Fruit fly (Drosophila melanogaster) whole organism, embryonic: ENCODE results near the gene CG17270.

Experiments
- B-H2 ChIP-seq: fragments of 200-800 bp; sonication (Bioruptor generic); optimal IDR thresholded peaks from 2 replicates; lab custom pipeline; 2018; ENCODE audit warnings: missing biosample characterization, mild to moderate bottlenecking, missing genetic modification characterization
- CG10209 ChIP-seq: fragments of 200-800 bp; sonication (Bioruptor generic); optimal IDR thresholded peaks from 3 replicates; lab custom pipeline; 2017; ENCODE audit warnings: missing biosample characterization, mild to moderate bottlenecking, missing genetic modification characterization, missing genetic modification reagents
- CG11456 ChIP-seq: fragments of 200-800 bp; sonication (Bioruptor generic); IDR thresholded peaks from 3 replicates; pipeline ENCODE4 v1.3.6; 2022; ENCODE audit warnings: missing biosample characterization, missing genetic modification characterization
- CG13424 ChIP-seq: fragments of 200-800 bp; sonication (Bioruptor generic); optimal IDR thresholded peaks from 2 replicates; lab custom pipeline; 2019; ENCODE audit warnings: missing biosample characterization, mild to moderate bottlenecking, missing genetic modification characterization, moderate library complexity
- CG13775 ChIP-seq: fragments of 200-800 bp; sonication (Bioruptor generic); optimal IDR thresholded peaks from 3 replicates; lab custom pipeline; 2017; ENCODE audit warnings: missing biosample characterization, mild to moderate bottlenecking, missing genetic modification characterization
- CG15696 ChIP-seq: fragments of 200-800 bp; sonication (Bioruptor generic); optimal IDR thresholded peaks from 2 replicates; lab custom pipeline; 2019; ENCODE audit warnings: missing biosample characterization, mild to moderate bottlenecking, missing genetic modification characterization, moderate library complexity
- CG17802 ChIP-seq: fragments of 200-800 bp; sonication (Bioruptor generic); optimal IDR thresholded peaks from 2 replicates; lab custom pipeline; 2018; ENCODE audit warnings: missing biosample characterization, mild to moderate bottlenecking, missing genetic modification characterization, moderate library complexity
- CG17829 ChIP-seq: fragments of 200-800 bp; optimal IDR thresholded peaks from 2 replicates; lab custom pipeline; 2019; ENCODE audit warnings: missing biosample characterization, mild to moderate bottlenecking, missing genetic modification characterization, moderate library complexity
- CG18619 ChIP-seq: fragments of 200-800 bp; sonication (Bioruptor generic); optimal IDR thresholded peaks from 3 replicates; lab custom pipeline; 2017; ENCODE audit warnings: missing biosample characterization, mild to moderate bottlenecking, missing genetic modification characterization
- CG30403 ChIP-seq: fragments of 200-800 bp; sonication (Bioruptor generic); optimal IDR thresholded peaks from 3 replicates; lab custom pipeline; 2016; ENCODE audit warnings: missing biosample characterization, missing genetic modification characterization
- CG32767 ChIP-seq: fragments of 200-800 bp; sonication (Bioruptor generic); IDR thresholded peaks from 2 replicates; pipeline ENCODE4 v1.3.6; 2022; ENCODE audit warnings: missing biosample characterization, missing genetic modification characterization
- CG3281 ChIP-seq: fragments of 200-800 bp; sonication (Bioruptor generic); optimal IDR thresholded peaks from 3 replicates; lab custom pipeline; 2017; ENCODE audit warnings: missing biosample characterization, mild to moderate bottlenecking, missing genetic modification characterization
- CG7786 ChIP-seq: fragments of 200-800 bp; sonication (Bioruptor generic); optimal IDR thresholded peaks from 2 replicates; lab custom pipeline; 2016; ENCODE audit warnings: missing biosample characterization, missing genetic modification characterization
- CG8924 ChIP-seq: fragments of 200-800 bp; optimal IDR thresholded peaks from 3 replicates; lab custom pipeline; 2019; ENCODE audit warnings: missing biosample characterization, mild to moderate bottlenecking, missing genetic modification characterization, moderate library complexity
- CG9727 ChIP-seq: fragments of 200-800 bp; sonication (Bioruptor generic); optimal IDR thresholded peaks from 3 replicates; lab custom pipeline; 2017; ENCODE audit warnings: missing biosample characterization, mild to moderate bottlenecking, missing genetic modification characterization
- CG9797 ChIP-seq: fragments of 200-800 bp; sonication (Bioruptor generic); optimal IDR thresholded peaks from 3 replicates; lab custom pipeline; 2018; ENCODE audit warnings: missing biosample characterization, mild to moderate bottlenecking, missing genetic modification characterization
- CG9876 ChIP-seq: fragments of 200-800 bp; sonication (Bioruptor generic); optimal IDR thresholded peaks from 2 replicates; lab custom pipeline; 2016; ENCODE audit warnings: missing biosample characterization, missing genetic modification characterization
- CG9932 ChIP-seq: fragments of 200-800 bp; sonication (Bioruptor generic); IDR thresholded peaks from 2 replicates; pipeline ENCODE4 v1.3.6; 2022; ENCODE audit warnings: missing biosample characterization, missing genetic modification characterization
- CoRest ChIP-seq: fragments of 200-800 bp; sonication (Bioruptor generic); optimal IDR thresholded peaks from 3 replicates; lab custom pipeline; 2018; ENCODE audit warnings: missing biosample characterization, mild to moderate bottlenecking, missing genetic modification characterization, moderate library complexity
- D19A ChIP-seq: fragments of 200-800 bp; optimal IDR thresholded peaks from 3 replicates; lab custom pipeline; 2019; ENCODE audit warnings: missing biosample characterization, mild to moderate bottlenecking, missing genetic modification characterization, moderate library complexity
- Dll ChIP-seq: fragments of 200-800 bp; sonication (Bioruptor generic); IDR thresholded peaks from 4 replicates; pipeline ENCODE4 v1.3.6; 2022; ENCODE audit warnings: missing biosample characterization, missing genetic modification characterization; ENCODE audit not compliant: partially characterized antibody
- Dp ChIP-seq: fragments of 200-800 bp; sonication (Bioruptor generic); optimal IDR thresholded peaks from 2 replicates; lab custom pipeline; 2018; ENCODE audit warnings: missing biosample characterization, mild to moderate bottlenecking, missing genetic modification characterization, moderate library complexity
- Eip74EF ChIP-seq, 2 experiments: fragments of 200-800 bp in 1 of 2; fragments of >200 bp in 1 of 2; sonication (Bioruptor generic) in 1 of 2; optimal IDR thresholded peaks; 2 replicates each; lab custom pipeline; 2017 to 2019; ENCODE audit warnings: missing biosample characterization in 2 of 2, missing genetic modification characterization in 2 of 2, mild to moderate bottlenecking in 1 of 2, moderate library complexity in 1 of 2
- HmgZ ChIP-seq: fragments of 200-800 bp; sonication (Bioruptor generic); optimal IDR thresholded peaks from 2 replicates; lab custom pipeline; 2018; ENCODE audit warnings: missing biosample characterization, mild to moderate bottlenecking, missing genetic modification characterization
- MBD-R2 ChIP-seq: fragments of 200-800 bp; sonication (Bioruptor generic); IDR thresholded peaks from 2 replicates; pipeline ENCODE4 v1.3.6; 2022; ENCODE audit warnings: missing biosample characterization, missing genetic modification characterization
- MTF-1 ChIP-seq: fragments of 200-800 bp; sonication (Bioruptor generic); optimal IDR thresholded peaks from 2 replicates; lab custom pipeline; 2018; ENCODE audit warnings: missing biosample characterization, mild to moderate bottlenecking, missing genetic modification characterization, borderline replicate concordance
- Mad ChIP-seq: fragments of 200-800 bp; sonication (Bioruptor generic); optimal IDR thresholded peaks from 2 replicates; lab custom pipeline; 2016; ENCODE audit warnings: missing biosample characterization, missing genetic modification characterization
- Myb ChIP-seq: fragments of 200-800 bp; sonication (Bioruptor generic); optimal IDR thresholded peaks from 2 replicates; lab custom pipeline; 2016; ENCODE audit warnings: missing biosample characterization, missing genetic modification characterization
- Sry-δ ChIP-seq: fragments of 200-800 bp; sonication (Bioruptor generic); optimal IDR thresholded peaks from 2 replicates; lab custom pipeline; 2016; ENCODE audit warnings: missing biosample characterization, missing genetic modification characterization
- aop ChIP-seq: fragments of 200-800 bp; sonication (Bioruptor generic); IDR thresholded peaks from 2 replicates; pipeline ENCODE4 v1.3.6; 2022; ENCODE audit warnings: missing biosample characterization, missing genetic modification characterization
- caup ChIP-seq: fragments of 200-800 bp; sonication (Bioruptor generic); optimal IDR thresholded peaks from 3 replicates; lab custom pipeline; 2017; ENCODE audit warnings: missing biosample characterization, mild to moderate bottlenecking, missing genetic modification characterization, moderate library complexity; ENCODE audit not compliant: severe bottlenecking
- ci ChIP-seq: fragments of 200-800 bp; sonication (Bioruptor generic); IDR thresholded peaks from 3 replicates; pipeline ENCODE4 v1.3.6; 2022; ENCODE audit warnings: missing biosample characterization, missing genetic modification characterization
- croc ChIP-seq: fragments of 200-800 bp; sonication (Bioruptor generic); conservative IDR thresholded peaks from 3 replicates; pipeline ENCODE4 v1.3.6; 2022; ENCODE audit warnings: missing biosample characterization, missing genetic modification characterization
- crp ChIP-seq, 2 experiments: fragments of 200-800 bp; sonication (Bioruptor generic); optimal IDR thresholded peaks; 2 replicates in 1 of 2; 3 replicates in 1 of 2; lab custom pipeline; 2017; ENCODE audit warnings: missing biosample characterization in 2 of 2, missing genetic modification characterization in 2 of 2, mild to moderate bottlenecking in 1 of 2, moderate library complexity in 1 of 2
- danr ChIP-seq: fragments of 200-800 bp; sonication (Bioruptor generic); IDR thresholded peaks from 2 replicates; pipeline ENCODE4 v1.3.6; 2022; ENCODE audit warnings: missing biosample characterization, missing genetic modification characterization
- grau ChIP-seq: fragments of 200-800 bp; optimal IDR thresholded peaks from 3 replicates; lab custom pipeline; 2019; ENCODE audit warnings: missing biosample characterization, mild to moderate bottlenecking, missing genetic modification characterization, moderate library complexity
- hkb ChIP-seq, 2 experiments: fragments of 200-800 bp in 1 of 2; fragments of >200 bp in 1 of 2; sonication (Bioruptor generic) in 1 of 2; IDR thresholded peaks in 1 of 2; optimal IDR thresholded peaks in 1 of 2; 2 replicates each; pipeline versions ENCODE4 v1.3.6 to Lab custom; 2017 to 2022; ENCODE audit warnings: missing biosample characterization in 1 of 2, missing genetic modification characterization in 1 of 2
- insv ChIP-seq, 2 experiments: fragments of 200-800 bp; sonication (Bioruptor generic); optimal IDR thresholded peaks; 3 replicates each; lab custom pipeline; 2016 to 2018; ENCODE audit warnings: missing biosample characterization in 2 of 2, missing genetic modification characterization in 2 of 2
- mld ChIP-seq: fragments of 200-800 bp; sonication (Bioruptor generic); IDR thresholded peaks from 3 replicates; pipeline ENCODE4 v1.3.6; 2022; ENCODE audit warnings: missing biosample characterization, missing genetic modification characterization; ENCODE audit not compliant: partially characterized antibody
- org-1 ChIP-seq: fragments of 200-800 bp; sonication (Bioruptor generic); optimal IDR thresholded peaks from 2 replicates; lab custom pipeline; 2017; ENCODE audit warnings: missing biosample characterization, missing genetic modification characterization
- pho ChIP-seq: fragments of 200-800 bp; sonication (Bioruptor generic); optimal IDR thresholded peaks from 2 replicates; lab custom pipeline; 2016; ENCODE audit warnings: missing biosample characterization, missing genetic modification characterization
- pita ChIP-seq: fragments of 200-800 bp; sonication (Bioruptor generic); optimal IDR thresholded peaks from 2 replicates; lab custom pipeline; 2017; ENCODE audit warnings: missing biosample characterization, mild to moderate bottlenecking, missing genetic modification characterization
- pzg ChIP-seq: fragments of 200-800 bp; sonication (Bioruptor generic); optimal IDR thresholded peaks from 3 replicates; lab custom pipeline; 2018; ENCODE audit warnings: missing biosample characterization, mild to moderate bottlenecking, missing genetic modification characterization, moderate library complexity
- slbo ChIP-seq: fragments of 200-800 bp; sonication (Bioruptor generic); IDR thresholded peaks from 2 replicates; pipeline ENCODE4 v1.3.6; 2022; ENCODE audit warnings: missing biosample characterization, missing genetic modification characterization
- slou ChIP-seq: fragments of 200-800 bp; sonication (Bioruptor generic); optimal IDR thresholded peaks from 3 replicates; lab custom pipeline; 2016; ENCODE audit warnings: missing biosample characterization, missing genetic modification characterization
- stc ChIP-seq: fragments of 200-800 bp; sonication (Bioruptor generic); IDR thresholded peaks from 2 replicates; pipeline ENCODE4 v1.3.6; 2022; ENCODE audit warnings: missing biosample characterization, missing genetic modification characterization
- twi ChIP-seq: fragments of 200-800 bp; optimal IDR thresholded peaks from 2 replicates; lab custom pipeline; 2019; ENCODE audit warnings: missing biosample characterization, mild to moderate bottlenecking, missing genetic modification characterization, moderate library complexity

CG17270 gene

dm6 chr3R:20850395-20851039, 31.8 kb upstream of the CG17270 start, which contains the start of gene RpS30 (continued):
- TF ChIP-seq danr (GFP tag; lab: Robert Waterston, UW) (no peak), Sry-δ (GFP tag; lab: Kevin White, UChicago) (peak; percentile 95), twi (tag; lab: Kevin White, UChicago) (peak; percentile 38), CG10209 (GFP tag; lab: Kevin White, UChicago) (peak; percentile 9), Mad (GFP tag; lab: Kevin White, UChicago) (peak; percentile 48), CG3281 (GFP tag; lab: Kevin White, UChicago) (peak; percentile 37), ci (GFP tag; lab: Robert Waterston, UW) (peak; percentile 42; the same call in 2 of the 3 replicates), grau (tag; lab: Kevin White, UChicago) (peak; percentile 49), B-H2 (GFP tag; lab: Kevin White, UChicago) (peak; percentile 65), CG13424 (tag; lab: Kevin White, UChicago) (peak; percentile 33), CG32767 (GFP tag; lab: Robert Waterston, UW) (0 out of 2 replicates have a peak, but pooled peaks have one; percentile 11), CG15696 (tag; lab: Kevin White, UChicago) (peak; percentile 44), insv (GFP tag; optimal IDR thresholded peaks at IDR 0.05; lab: Kevin White, UChicago) (peak in 1 of 2 experiments; percentile 10), CG9932 (GFP tag; lab: Robert Waterston, UW) (peak; percentile 70; the same call in 1 of the 2 replicates), CG13775 (GFP tag; lab: Kevin White, UChicago) (peak; percentile 62), Dp (GFP tag; lab: Kevin White, UChicago) (peak; percentile 61), CG8924 (tag; lab: Kevin White, UChicago) (peak; percentile 46), CG9797 (GFP tag; lab: Kevin White, UChicago) (peak; percentile 94), CG17829 (tag; lab: Kevin White, UChicago) (peak; percentile 77), CG18619 (peak; percentile 5), CG11456 (no peak; the same call in 2 of the 3 replicates), crp (GFP tag; optimal IDR thresholded peaks at IDR 0.05; lab: Kevin White, UChicago) (peak in 1 of 2 experiments; percentile 16), mld (GFP tag; lab: Robert Waterston, UW) (peak; percentile 81; the same call in 2 of the 3 replicates), pho (GFP tag; lab: Kevin White, UChicago) (peak; percentile 45), MTF-1 (GFP tag; lab: Kevin White, UChicago) (no peak), pita (no peak), slou (GFP tag; lab: Kevin White, UChicago) (no peak), CG9727 (peak; percentile 51), pzg (GFP tag; lab: Kevin White, UChicago) (peak; percentile 99), aop (GFP tag; lab: Robert Waterston, UW) (no peak), CG17802 (tag; lab: Kevin White, UChicago) (no peak), Myb (GFP tag; lab: Kevin White, UChicago) (peak; percentile 98), CG30403 (GFP tag; lab: Kevin White, UChicago) (peak; percentile 24), D19A (tag; lab: Kevin White, UChicago) (peak; percentile 7), CoRest (peak; percentile 68), MBD-R2 (GFP tag; lab: Robert Waterston, UW) (peak; percentile 43; the same call in 1 of the 2 replicates), Eip74EF (GFP tag; optimal IDR thresholded peaks at IDR 0.05; lab: Kevin White, UChicago) (peak in 1 of 2 experiments; percentile 4), CG9876 (GFP tag; lab: Kevin White, UChicago) (peak; percentile 43), stc (peak; percentile 45; the same call in 1 of the 2 replicates), caup (GFP tag; lab: Kevin White, UChicago) (peak; percentile 42), HmgZ (peak; percentile 81), croc (GFP tag; lab: Robert Waterston, UW) (no peak), org-1 (GFP tag; lab: Kevin White, UChicago) (no peak), Dll (peak; percentile 95), CG7786 (GFP tag; lab: Kevin White, UChicago) (peak; percentile 10), hkb (optimal IDR thresholded peaks at IDR 0.05; lab: Kevin White, UChicago) (no peak), hkb (GFP tag; IDR thresholded peaks at IDR 0.05; lab: Robert Waterston, UW) (0 out of 2 replicates have a peak, but pooled peaks have one; percentile 19), slbo (GFP tag; lab: Robert Waterston, UW) (peak; percentile 49)
